Fruit fly (Drosophila melanogaster) whole organism, larva: ENCODE results near the gene CG8861.
A peak's percentile ranks its signal among the peaks of the same experiment; 100 is the strongest.

Experiments used
- noc ChIP-seq: fragments of 200-800 bp; sonication (Bioruptor generic); optimal IDR thresholded peaks from 3 replicates; lab custom pipeline; 2019; ENCODE audit warnings: missing biosample characterization, mild to moderate bottlenecking, missing genetic modification characterization, moderate library complexity

CG8861 gene

DNA sequence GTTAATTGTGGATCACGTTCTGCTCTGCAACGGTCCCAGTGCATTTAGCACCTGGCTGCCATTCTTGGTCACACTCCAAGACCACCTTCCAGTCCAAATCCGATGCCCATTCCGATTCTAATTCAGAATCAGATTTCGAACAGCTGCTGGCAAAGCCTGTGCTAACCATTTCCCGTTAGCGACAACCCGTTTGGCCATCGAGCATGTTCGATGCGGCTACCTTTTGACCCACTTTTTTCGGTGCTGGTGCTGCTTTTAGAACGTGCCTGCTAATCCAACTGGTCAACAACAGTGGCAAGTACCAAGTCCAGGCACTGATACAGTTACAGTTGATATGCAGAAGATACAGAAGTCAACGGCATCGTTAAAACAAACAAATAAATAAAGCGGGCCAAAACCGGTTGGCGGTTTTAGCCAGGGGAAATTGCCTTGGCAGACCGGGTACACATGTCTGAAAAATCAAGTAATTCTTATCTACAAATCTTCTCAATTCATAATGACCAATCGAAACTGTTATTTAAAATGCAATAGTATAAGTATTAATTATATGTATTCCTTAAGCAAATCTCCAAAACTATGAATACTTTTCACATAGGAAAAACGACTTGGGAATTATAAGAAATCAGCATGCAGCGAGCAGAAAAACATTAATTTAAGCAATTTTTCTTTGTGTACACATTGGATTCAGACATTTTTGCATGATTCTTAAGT lies 79.1 kb downstream of the CG8861 start:
- TF ChIP-seq noc (tag; lab: Kevin White, UChicago) = no peak

DNA sequence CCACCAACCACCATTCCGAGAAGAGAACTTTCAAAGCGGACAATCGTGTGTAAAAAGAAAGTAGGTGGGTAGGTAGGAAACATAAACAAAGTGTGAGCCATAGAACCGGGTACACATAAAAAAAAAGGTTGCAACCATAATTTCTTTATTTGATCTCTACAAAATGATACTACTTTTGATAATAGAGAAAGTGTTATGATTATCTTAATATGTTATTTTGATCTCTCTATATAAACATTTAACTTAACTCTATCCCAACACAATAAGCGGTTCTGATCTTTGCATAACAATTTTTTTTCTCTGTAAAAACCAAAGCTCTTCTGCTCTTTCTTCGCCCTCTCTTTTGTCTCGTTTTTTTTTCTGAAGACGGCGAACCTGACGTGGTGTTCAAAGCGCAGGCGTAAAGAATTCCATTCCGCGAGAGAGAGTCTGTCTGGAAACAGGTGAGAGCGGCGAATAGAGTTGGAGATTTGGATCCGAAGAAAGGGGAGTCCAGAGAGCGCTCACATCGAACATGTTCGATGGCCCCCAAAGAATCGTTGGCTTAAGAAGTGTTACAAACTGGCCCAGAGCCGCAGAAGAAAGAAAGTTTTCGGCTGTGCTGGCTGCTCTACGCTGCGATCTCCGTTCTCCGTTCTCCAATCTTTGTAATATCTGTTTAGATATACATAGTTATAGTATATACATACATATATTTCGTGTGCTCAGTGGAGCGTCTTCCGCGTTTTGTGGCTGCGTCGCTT lies 81.3 kb downstream of the CG8861 start:
- peak; percentile 74 for TF ChIP-seq noc (tag; lab: Kevin White, UChicago)

- no peak for TF ChIP-seq noc (tag; lab: Kevin White, UChicago)
Observed at dm6 chr3R:9246366-9246765, 81.9 kb downstream of the CG8861 start, which contains the start of gene CG8420. Gene CG8420, plus strand, starts transcription at chr3R:9246649.

DNA sequence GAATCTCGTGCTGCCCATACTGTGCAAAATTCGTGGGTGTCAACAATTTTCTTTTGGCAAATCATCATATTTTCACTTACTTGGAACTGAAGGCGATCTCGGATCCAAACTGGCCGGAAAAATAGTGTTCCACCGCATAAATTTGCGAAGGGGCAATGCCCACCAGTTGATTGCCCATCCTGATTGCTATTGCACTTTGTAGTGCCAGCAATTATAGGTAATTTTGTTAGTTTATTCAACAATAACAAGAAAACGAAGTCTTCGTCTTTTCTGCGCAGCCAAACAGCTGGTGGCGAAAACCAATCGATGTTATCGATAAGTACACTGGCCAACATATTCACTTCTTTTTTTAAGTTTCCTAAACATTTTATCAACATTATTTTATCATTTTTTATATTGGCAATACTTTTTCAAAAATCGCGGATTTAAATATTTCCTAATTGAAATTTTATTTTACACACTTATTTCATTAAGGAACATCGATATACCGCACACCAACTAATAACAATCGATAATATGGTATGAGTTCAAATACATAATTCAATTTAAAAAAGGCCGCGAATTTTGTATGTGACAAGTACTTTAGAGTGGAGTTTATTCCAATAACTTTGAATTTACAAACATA lies 82.6 kb downstream of the CG8861 start, which contains the start of gene Vps15:
Gene Vps15 (minus strand): TSS at position 294 of the 625 bp plus-strand sequence.
- peak; percentile 78 for TF ChIP-seq noc (tag; lab: Kevin White, UChicago)
